Worm (Caenorhabditis elegans) whole organism, L2 larva: ENCODE measurements around the gene spig-4.

Experiments used
- alr-1 ChIP-seq: fragments of 150-350 bp; optimal IDR thresholded peaks from 2 replicates; lab custom pipeline; 2014; ENCODE audit warnings: missing biosample characterization, missing genetic modification characterization
- aly-2 ChIP-seq: fragments of 150-350 bp; optimal IDR thresholded peaks from 2 replicates; lab custom pipeline; 2014; ENCODE audit warnings: missing biosample characterization, missing genetic modification characterization
- blmp-1 ChIP-seq: sonication (generic microtip); optimal IDR thresholded peaks from 2 replicates; lab custom pipeline; 2017; ENCODE audit warnings: missing genetic modification characterization, mild to moderate bottlenecking, missing compliant biosample characterization, antibody characterized with exemption, moderate library complexity; ENCODE audit not compliant: insufficient read depth
- lsy-2 ChIP-seq, 2 experiments: fragments of 150-350 bp in 1 of 2; sonication (generic microtip) in 1 of 2; optimal IDR thresholded peaks; 2 replicates each; lab custom pipeline; 2014 to 2017; ENCODE audit warnings: missing biosample characterization in 2 of 2, missing genetic modification characterization in 2 of 2
- nhr-11 ChIP-seq: fragments of 150-350 bp; optimal IDR thresholded peaks from 2 replicates; lab custom pipeline; 2014; ENCODE audit warnings: missing biosample characterization, missing genetic modification characterization
- nhr-237 ChIP-seq: fragments of 150-350 bp; optimal IDR thresholded peaks from 2 replicates; lab custom pipeline; 2014; ENCODE audit warnings: missing biosample characterization, missing genetic modification characterization

ce11 chrV:14285803-14286202 lies 20.9 kb downstream of the spig-4 start, which contains the start of gene F40G12.11:
- TF ChIP-seq lsy-2 (tag; optimal IDR thresholded peaks at IDR 0.05; lab: Kevin White, UChicago) (no peak), aly-2 (no peak), blmp-1 (no peak), nhr-11 (tag; lab: Kevin White, UChicago) (no peak), nhr-237 (tag; lab: Kevin White, UChicago) (no peak), alr-1 (tag; lab: Kevin White, UChicago) (no peak)
